Worm (Caenorhabditis elegans): Measurements from ENCODE around the gene puf-5.

DNA sequence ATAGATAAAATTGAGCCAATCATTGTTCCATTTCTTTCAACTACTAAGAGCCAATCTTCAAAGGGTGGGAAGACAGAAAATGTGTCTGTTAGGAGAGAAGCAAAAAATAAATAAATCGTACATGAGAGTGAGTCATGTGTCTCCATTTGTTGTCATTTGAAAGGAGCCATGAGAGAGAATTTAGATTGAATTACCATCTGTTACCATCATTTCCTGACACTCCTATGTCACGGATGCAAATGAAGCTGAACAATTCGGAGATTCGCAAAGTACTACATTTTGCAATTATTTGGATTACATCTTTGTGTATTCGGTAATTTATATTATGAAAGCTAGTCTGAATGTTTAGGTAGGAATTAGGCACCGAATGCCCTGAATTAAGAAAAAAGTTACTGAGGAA is 13.1 kb downstream of the puf-5 start:
- TF ChIP-seq him-1 (tag; optimal IDR thresholded peaks at IDR 0.05) = no peak
- TF ChIP-seq dao-5 (tag; optimal IDR thresholded peaks at IDR 0.05) = no peak

Data from whole organism, L4/young adult.